Fruit fly (Drosophila melanogaster): ENCODE measurements around the gene Mrp5.

The Mrp5 gene

dm6 chr3R:19833546-19833945 lies 41.9 kb downstream of the Mrp5 start (continued):
- TF ChIP-seq CG11294 (GFP tag; IDR thresholded peaks at IDR 0.05), result no peak
- no peak for TF ChIP-seq CG34406 (GFP tag; optimal IDR thresholded peaks at IDR 0.05)
- TF ChIP-seq cyc (GFP tag; optimal IDR thresholded peaks at IDR 0.05), result no peak
- TF ChIP-seq fd85E (GFP tag; optimal IDR thresholded peaks at IDR 0.05), result no peak

dm6 chr3R:19830973-19831372 lies 44.5 kb downstream of the Mrp5 start:
- TF ChIP-seq topi (GFP tag; optimal IDR thresholded peaks at IDR 0.05) (no peak), Eip78C (GFP tag) (peak; percentile 25), pdm3 (GFP tag; optimal IDR thresholded peaks at IDR 0.05) (no peak), CG6163 (GFP tag; IDR thresholded peaks at IDR 0.05) (no peak), CG34406 (GFP tag; optimal IDR thresholded peaks at IDR 0.05) (peak; percentile 8), svp (GFP tag) (peak; percentile 49)

- TF ChIP-seq Sox15 (GFP tag; optimal IDR thresholded peaks at IDR 0.05) (no peak), CG8632 (GFP tag; optimal IDR thresholded peaks at IDR 0.05) (no peak), CG11294 (GFP tag; IDR thresholded peaks at IDR 0.05) (no peak), CG6163 (GFP tag; IDR thresholded peaks at IDR 0.05) (no peak), fkh (GFP tag; optimal IDR thresholded peaks at IDR 0.05) (no peak), CG4318 (GFP tag; optimal IDR thresholded peaks at IDR 0.05) (no peak), CG11902 (GFP tag; optimal IDR thresholded peaks at IDR 0.05) (no peak), Hr4 (GFP tag; optimal IDR thresholded peaks at IDR 0.05) (no peak), pdm3 (GFP tag; optimal IDR thresholded peaks at IDR 0.05) (no peak), svp (GFP tag) (no peak), eg (GFP tag; IDR thresholded peaks at IDR 0.05) (no peak), Eip93F (GFP tag; optimal IDR thresholded peaks at IDR 0.05) (no peak), Ets21C (GFP tag; optimal IDR thresholded peaks at IDR 0.05) (no peak)
Observed at dm6 chr3R:19826806-19827328, 48.6 kb downstream of the Mrp5 start.

dm6 chr3R:19826355-19826754 lies 49.1 kb downstream of the Mrp5 start:
- TF ChIP-seq Eip78C (GFP tag) (no peak), fkh (GFP tag; optimal IDR thresholded peaks at IDR 0.05) (no peak), dsx (GFP tag; optimal IDR thresholded peaks at IDR 0.05; ENCODE audit: poor library complexity, severe bottlenecking) (no peak), Smox (GFP tag; optimal IDR thresholded peaks at IDR 0.05) (no peak), Hr4 (GFP tag; optimal IDR thresholded peaks at IDR 0.05) (no peak), dac (GFP tag; optimal IDR thresholded peaks at IDR 0.05) (no peak), achi (GFP tag; optimal IDR thresholded peaks at IDR 0.05) (no peak), net (GFP tag; optimal IDR thresholded peaks at IDR 0.05) (no peak), Sox14 (GFP tag; optimal IDR thresholded peaks at IDR 0.05) (no peak), Ets21C (GFP tag; optimal IDR thresholded peaks at IDR 0.05) (no peak), ss (GFP tag; optimal IDR thresholded peaks at IDR 0.05) (no peak), CG10669 (GFP tag; optimal IDR thresholded peaks at IDR 0.05) (no peak), CG8632 (GFP tag; optimal IDR thresholded peaks at IDR 0.05) (no peak), acj6 (GFP tag; optimal IDR thresholded peaks at IDR 0.05) (no peak), CG31627 (GFP tag; optimal IDR thresholded peaks at IDR 0.05) (no peak)

- TF ChIP-seq CG8319 (GFP tag; optimal IDR thresholded peaks at IDR 0.05) (no peak), salr (GFP tag; optimal IDR thresholded peaks at IDR 0.05) (no peak), CG32006 (GFP tag; optimal IDR thresholded peaks at IDR 0.05) (no peak), CG3919 (GFP tag; optimal IDR thresholded peaks at IDR 0.05) (no peak), Smox (GFP tag; optimal IDR thresholded peaks at IDR 0.05) (no peak), Hr38 (GFP tag; optimal IDR thresholded peaks at IDR 0.05) (no peak), Eip75B (GFP tag; optimal IDR thresholded peaks at IDR 0.05) (no peak), achi (GFP tag; optimal IDR thresholded peaks at IDR 0.05) (no peak), CG15336 (GFP tag; IDR thresholded peaks at IDR 0.05) (no peak), CG8119 (GFP tag; IDR thresholded peaks at IDR 0.05) (no peak), Sox14 (GFP tag; optimal IDR thresholded peaks at IDR 0.05) (no peak)
Observed at dm6 chr3R:19824480-19824879, 51.0 kb downstream of the Mrp5 start.
